Fruit fly (Drosophila melanogaster) whole organism, embryonic: Measurements from ENCODE around the gene RluA-1.

ENCODE experiments used
- BEAF-32 ChIP-seq: fragments of 200-800 bp; sonication (Bioruptor generic); optimal IDR thresholded peaks from 3 replicates; lab custom pipeline; 2017; ENCODE audit warnings: missing biosample characterization, missing genetic modification characterization, mild to moderate bottlenecking, moderate library complexity, missing genetic modification reagents
- C15 ChIP-seq: fragments of 200-800 bp; sonication (Bioruptor generic); IDR thresholded peaks from 3 replicates; pipeline ENCODE4 v1.3.6; 2022; ENCODE audit warnings: missing biosample characterization, missing genetic modification characterization
- CG10979 ChIP-seq: fragments of 200-800 bp; sonication (Bioruptor generic); optimal IDR thresholded peaks from 2 replicates; lab custom pipeline; 2018; ENCODE audit warnings: missing biosample characterization, mild to moderate bottlenecking, missing genetic modification characterization, moderate library complexity
- CG11247 ChIP-seq: fragments of 200-800 bp; sonication (Bioruptor generic); IDR thresholded peaks from 2 replicates; pipeline ENCODE4 v1.3.6; 2022; ENCODE audit warnings: missing biosample characterization, missing genetic modification characterization
- CG12391 ChIP-seq: fragments of 200-800 bp; sonication (Bioruptor generic); optimal IDR thresholded peaks from 3 replicates; lab custom pipeline; 2018; ENCODE audit warnings: missing biosample characterization, mild to moderate bottlenecking, missing genetic modification characterization, moderate library complexity
- CG12769 ChIP-seq: fragments of 200-800 bp; sonication (Bioruptor generic); optimal IDR thresholded peaks from 2 replicates; lab custom pipeline; 2019; ENCODE audit warnings: missing biosample characterization, mild to moderate bottlenecking, missing genetic modification characterization, moderate library complexity
- CG12942 ChIP-seq: fragments of 200-800 bp; sonication (Bioruptor generic); optimal IDR thresholded peaks from 3 replicates; lab custom pipeline; 2016; ENCODE audit warnings: missing biosample characterization, missing genetic modification characterization
- CG13123 ChIP-seq: fragments of 200-800 bp; sonication (Bioruptor generic); optimal IDR thresholded peaks from 2 replicates; lab custom pipeline; 2016; ENCODE audit warnings: missing biosample characterization, missing genetic modification characterization
- CG14860 ChIP-seq: fragments of 200-800 bp; sonication (Bioruptor generic); IDR thresholded peaks from 3 replicates; pipeline ENCODE4 v1.3.6; 2022; ENCODE audit warnings: missing biosample characterization, missing genetic modification characterization; ENCODE audit not compliant: partially characterized antibody
- CG15011 ChIP-seq: fragments of 200-800 bp; sonication (Bioruptor generic); optimal IDR thresholded peaks from 3 replicates; lab custom pipeline; 2018; ENCODE audit warnings: missing biosample characterization, mild to moderate bottlenecking, missing genetic modification characterization
- CG1529 ChIP-seq: fragments of 200-800 bp; sonication (Bioruptor generic); optimal IDR thresholded peaks from 3 replicates; lab custom pipeline; 2018; ENCODE audit warnings: missing biosample characterization, missing genetic modification characterization
- CG15514 ChIP-seq: fragments of 200-800 bp; sonication (Bioruptor generic); optimal IDR thresholded peaks from 3 replicates; lab custom pipeline; 2017; ENCODE audit warnings: missing biosample characterization, missing genetic modification characterization, mild to moderate bottlenecking, moderate library complexity, missing genetic modification reagents
- CG1603 ChIP-seq: fragments of 200-800 bp; sonication (Bioruptor generic); optimal IDR thresholded peaks from 2 replicates; lab custom pipeline; 2019; ENCODE audit warnings: missing biosample characterization, mild to moderate bottlenecking, missing genetic modification characterization, moderate library complexity
- CG18262 ChIP-seq: fragments of 200-800 bp; optimal IDR thresholded peaks from 3 replicates; lab custom pipeline; 2019; ENCODE audit warnings: missing biosample characterization, mild to moderate bottlenecking, missing genetic modification characterization, moderate library complexity
- CG2712 ChIP-seq: fragments of 200-800 bp; optimal IDR thresholded peaks from 3 replicates; lab custom pipeline; 2019; ENCODE audit warnings: missing biosample characterization, mild to moderate bottlenecking, missing genetic modification characterization, moderate library complexity
- CG2875 ChIP-seq: fragments of 200-800 bp; sonication (Bioruptor generic); optimal IDR thresholded peaks from 2 replicates; lab custom pipeline; 2017; ENCODE audit warnings: missing biosample characterization, mild to moderate bottlenecking, missing genetic modification characterization, missing genetic modification reagents
- CG2889 ChIP-seq: fragments of 200-800 bp; sonication (Bioruptor generic); IDR thresholded peaks from 3 replicates; pipeline ENCODE4 v1.3.6; 2022; ENCODE audit warnings: missing biosample characterization, missing genetic modification characterization
- CG32532 ChIP-seq: fragments of 200-800 bp; sonication (Bioruptor generic); IDR thresholded peaks from 2 replicates; pipeline ENCODE4 v1.3.6; 2022; ENCODE audit warnings: missing biosample characterization, missing genetic modification characterization
- CG6272 ChIP-seq: fragments of 200-800 bp; sonication (Bioruptor generic); IDR thresholded peaks from 2 replicates; pipeline ENCODE4 v1.3.6; 2022; ENCODE audit warnings: missing biosample characterization, missing genetic modification characterization
- CG7271 ChIP-seq: fragments of 200-800 bp; sonication (Bioruptor generic); optimal IDR thresholded peaks from 2 replicates; lab custom pipeline; 2018; ENCODE audit warnings: missing biosample characterization, mild to moderate bottlenecking, missing genetic modification characterization, moderate library complexity
- CG7372 ChIP-seq: fragments of 200-800 bp; sonication (Bioruptor generic); IDR thresholded peaks from 2 replicates; pipeline ENCODE4 v1.3.6; 2022; ENCODE audit warnings: missing biosample characterization, missing genetic modification characterization
- CG7556 ChIP-seq: fragments of 200-800 bp; sonication (Bioruptor generic); optimal IDR thresholded peaks from 2 replicates; lab custom pipeline; 2017; ENCODE audit warnings: missing biosample characterization, mild to moderate bottlenecking, missing genetic modification characterization
- CG7928 ChIP-seq: fragments of 200-800 bp; sonication (Bioruptor generic); optimal IDR thresholded peaks from 2 replicates; lab custom pipeline; 2017; ENCODE audit warnings: missing biosample characterization, mild to moderate bottlenecking, missing genetic modification characterization
- CG8478 ChIP-seq: fragments of >200 bp; optimal IDR thresholded peaks from 2 replicates; lab custom pipeline; 2018
- Dp ChIP-seq: fragments of 200-800 bp; sonication (Bioruptor generic); optimal IDR thresholded peaks from 2 replicates; lab custom pipeline; 2018; ENCODE audit warnings: missing biosample characterization, mild to moderate bottlenecking, missing genetic modification characterization, moderate library complexity
- E2f1 ChIP-seq: fragments of 200-800 bp; sonication (Bioruptor generic); IDR thresholded peaks from 2 replicates; pipeline ENCODE4 v1.3.6; 2022; ENCODE audit warnings: missing biosample characterization, missing genetic modification characterization
- HHEX ChIP-seq: fragments of 200-800 bp; sonication (Bioruptor generic); optimal IDR thresholded peaks from 3 replicates; lab custom pipeline; 2017; ENCODE audit warnings: missing biosample characterization, mild to moderate bottlenecking, missing genetic modification characterization, missing genetic modification reagents
- HmgD ChIP-seq: fragments of 200-800 bp; sonication (Bioruptor generic); optimal IDR thresholded peaks from 3 replicates; lab custom pipeline; 2016; ENCODE audit warnings: missing biosample characterization, missing genetic modification characterization
- Hr39 ChIP-seq: fragments of >200 bp; optimal IDR thresholded peaks from 2 replicates; lab custom pipeline; 2017
- Meics ChIP-seq: fragments of 200-800 bp; sonication (Bioruptor generic); optimal IDR thresholded peaks from 2 replicates; lab custom pipeline; 2017; ENCODE audit warnings: missing biosample characterization, mild to moderate bottlenecking, missing genetic modification characterization
- NK7.1 ChIP-seq: fragments of 200-800 bp; sonication (Bioruptor generic); optimal IDR thresholded peaks from 3 replicates; lab custom pipeline; 2016; ENCODE audit warnings: missing biosample characterization, missing genetic modification characterization
- Neu2 ChIP-seq: fragments of 200-800 bp; sonication (Bioruptor generic); optimal IDR thresholded peaks from 3 replicates; lab custom pipeline; 2016; ENCODE audit warnings: missing biosample characterization, missing genetic modification characterization, borderline replicate concordance
- Nf-YA ChIP-seq: fragments of 200-800 bp; sonication (Bioruptor generic); IDR thresholded peaks from 2 replicates; pipeline ENCODE4 v1.3.6; 2022; ENCODE audit warnings: missing biosample characterization, missing genetic modification characterization
- NfI ChIP-seq: fragments of 200-800 bp; sonication (Bioruptor generic); optimal IDR thresholded peaks from 3 replicates; lab custom pipeline; 2018; ENCODE audit warnings: missing biosample characterization, mild to moderate bottlenecking, missing genetic modification characterization, moderate library complexity
- Opbp ChIP-seq: fragments of 200-800 bp; sonication (Bioruptor generic); IDR thresholded peaks from 3 replicates; pipeline ENCODE4 v1.3.6; 2022; ENCODE audit warnings: missing biosample characterization, missing genetic modification characterization; ENCODE audit not compliant: partially characterized antibody
- ato ChIP-seq: fragments of 200-800 bp; sonication (Bioruptor generic); IDR thresholded peaks from 2 replicates; pipeline ENCODE4 v1.3.6; 2022; ENCODE audit warnings: missing biosample characterization, missing genetic modification characterization; ENCODE audit not compliant: partially characterized antibody
- dati ChIP-seq: fragments of 200-800 bp; sonication (Bioruptor generic); IDR thresholded peaks from 2 replicates; pipeline ENCODE4 v1.3.6; 2022; ENCODE audit warnings: missing biosample characterization, missing genetic modification characterization
- dmrt11E ChIP-seq: fragments of 200-800 bp; sonication (Bioruptor generic); optimal IDR thresholded peaks from 3 replicates; lab custom pipeline; 2018; ENCODE audit warnings: missing biosample characterization, mild to moderate bottlenecking, missing genetic modification characterization, moderate library complexity
- en ChIP-seq: fragments of 200-800 bp; sonication (Bioruptor generic); optimal IDR thresholded peaks from 2 replicates; lab custom pipeline; 2016; ENCODE audit warnings: missing biosample characterization, missing genetic modification characterization
- hth ChIP-seq: fragments of >200 bp; optimal IDR thresholded peaks from 2 replicates; lab custom pipeline; 2017; ENCODE audit warnings: inconsistent platforms
- pita ChIP-seq: fragments of 200-800 bp; sonication (Bioruptor generic); optimal IDR thresholded peaks from 2 replicates; lab custom pipeline; 2017; ENCODE audit warnings: missing biosample characterization, mild to moderate bottlenecking, missing genetic modification characterization
- seq ChIP-seq: fragments of 200-800 bp; sonication (Bioruptor generic); IDR thresholded peaks from 2 replicates; pipeline ENCODE4 v1.3.6; 2022; ENCODE audit warnings: missing biosample characterization, missing genetic modification characterization
- slbo ChIP-seq: fragments of 200-800 bp; sonication (Bioruptor generic); IDR thresholded peaks from 2 replicates; pipeline ENCODE4 v1.3.6; 2022; ENCODE audit warnings: missing biosample characterization, missing genetic modification characterization
- sna ChIP-seq: fragments of 200-800 bp; sonication (Bioruptor generic); IDR thresholded peaks from 2 replicates; pipeline ENCODE4 v1.3.6; 2022; ENCODE audit warnings: missing biosample characterization, missing genetic modification characterization; ENCODE audit not compliant: partially characterized antibody
- stc ChIP-seq: fragments of 200-800 bp; sonication (Bioruptor generic); IDR thresholded peaks from 2 replicates; pipeline ENCODE4 v1.3.6; 2022; ENCODE audit warnings: missing biosample characterization, missing genetic modification characterization
- sug ChIP-seq: fragments of 200-800 bp; optimal IDR thresholded peaks from 2 replicates; lab custom pipeline; 2019; ENCODE audit warnings: missing biosample characterization, mild to moderate bottlenecking, missing genetic modification characterization, moderate library complexity
- tap ChIP-seq: fragments of 200-800 bp; optimal IDR thresholded peaks from 3 replicates; lab custom pipeline; 2019; ENCODE audit warnings: missing biosample characterization, mild to moderate bottlenecking, missing genetic modification characterization, moderate library complexity
- tx ChIP-seq: fragments of 200-800 bp; sonication (Bioruptor generic); optimal IDR thresholded peaks from 2 replicates; lab custom pipeline; 2016; ENCODE audit warnings: missing biosample characterization, missing genetic modification characterization
- unc-4 ChIP-seq: fragments of 200-800 bp; sonication (Bioruptor generic); IDR thresholded peaks from 2 replicates; pipeline ENCODE4 v1.3.6; 2022; ENCODE audit warnings: missing biosample characterization, missing genetic modification characterization; ENCODE audit not compliant: partially characterized antibody

RluA-1 gene

DNA sequence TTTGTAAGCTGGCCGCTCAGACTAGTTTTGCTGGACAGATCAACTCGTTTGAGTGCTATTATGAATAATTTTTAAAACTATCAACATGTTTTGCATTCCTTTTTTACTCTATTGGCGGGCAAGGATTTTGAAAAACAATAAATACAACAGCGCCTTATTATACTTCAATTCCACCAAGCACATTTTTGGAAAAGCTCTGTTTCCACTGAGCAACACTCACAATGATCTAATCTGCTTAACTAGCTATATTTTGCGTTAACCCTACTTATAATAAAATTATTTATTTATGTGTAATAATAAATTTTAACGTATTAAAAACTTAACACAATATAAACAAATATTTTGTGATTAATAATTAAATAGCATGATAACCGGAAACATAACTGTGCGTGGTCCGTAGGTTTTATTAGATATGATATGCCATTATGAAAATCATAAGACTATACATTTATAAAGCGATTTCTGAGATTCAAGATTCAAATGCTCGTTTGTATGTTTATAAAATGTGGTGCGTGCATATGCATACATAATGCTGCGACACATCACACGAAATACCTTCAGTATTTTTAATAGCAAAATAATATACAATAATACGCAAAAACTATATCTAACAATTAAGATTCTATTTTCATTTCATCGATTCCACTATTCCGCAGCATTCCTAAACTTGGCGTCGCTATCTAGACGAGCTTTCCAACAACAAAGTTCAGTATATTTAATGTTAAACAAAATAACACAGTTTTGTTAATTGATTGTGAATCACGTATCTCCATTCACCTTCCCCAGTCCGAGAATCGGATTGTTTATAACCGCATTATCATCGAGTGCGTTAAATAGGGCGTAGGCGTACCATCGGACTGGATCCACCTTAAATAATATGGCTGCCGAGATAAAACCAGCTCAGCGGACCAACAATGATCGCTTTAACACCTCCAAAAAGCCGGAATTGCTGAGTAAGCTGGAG, 51.2 kb downstream of the RluA-1 start, which contains the start of the genes pie and Wdfy2 (continued):
- TF ChIP-seq CG15514 (GFP tag; lab: Kevin White, UChicago) (peak; percentile 22), tx (GFP tag; lab: Kevin White, UChicago) (no peak), unc-4 (GFP tag; lab: Robert Waterston, UW) (no peak), Hr39 (lab: Kevin White, UChicago) (no peak), seq (GFP tag; lab: Robert Waterston, UW) (no peak), Neu2 (GFP tag; lab: Kevin White, UChicago) (no peak), Dp (peak; percentile 73), NfI (GFP tag; lab: Kevin White, UChicago) (no peak), CG7556 (GFP tag; lab: Kevin White, UChicago) (no peak), dati (GFP tag; lab: Robert Waterston, UW) (no peak), E2f1 (GFP tag; lab: Robert Waterston, UW) (no peak), CG2889 (GFP tag; lab: Robert Waterston, UW) (no peak), CG13123 (GFP tag; lab: Kevin White, UChicago) (no peak), stc (GFP tag; lab: Robert Waterston, UW) (no peak), HHEX (no peak), tap (tag; lab: Kevin White, UChicago) (no peak), CG12391 (tag; lab: Kevin White, UChicago) (peak; percentile 9), CG7271 (tag; lab: Kevin White, UChicago) (no peak), CG1603 (tag; lab: Kevin White, UChicago) (peak; percentile 99), CG2875 (no peak), CG7372 (GFP tag; lab: Robert Waterston, UW) (no peak), hth (lab: Kevin White, UChicago) (no peak), CG18262 (tag; lab: Kevin White, UChicago) (peak; percentile 31), CG12769 (tag; lab: Kevin White, UChicago) (no peak), dmrt11E (tag; lab: Kevin White, UChicago) (peak; percentile 8), C15 (GFP tag; lab: Robert Waterston, UW) (no peak), CG11247 (GFP tag; lab: Robert Waterston, UW) (no peak), CG1529 (no peak), ato (no peak), sna (GFP tag; lab: Robert Waterston, UW) (no peak), CG14860 (GFP tag; lab: Robert Waterston, UW) (no peak), CG10979 (no peak), sug (no peak), CG8478 (lab: Kevin White, UChicago) (no peak), slbo (GFP tag; lab: Robert Waterston, UW) (0 out of 2 replicates have a peak, but pooled peaks have one; percentile 22), Opbp (GFP tag; lab: Robert Waterston, UW) (no peak), HmgD (GFP tag; lab: Kevin White, UChicago) (no peak), pita (GFP tag; lab: Kevin White, UChicago) (no peak), CG15011 (GFP tag; lab: Kevin White, UChicago) (no peak), en (no peak), Nf-YA (no peak), Meics (no peak), CG32532 (no peak), BEAF-32 (GFP tag; lab: Kevin White, UChicago) (no peak), CG2712 (tag; lab: Kevin White, UChicago) (peak; percentile 21), CG6272 (no peak), CG12942 (no peak), CG7928 (no peak), NK7.1 (GFP tag; lab: Kevin White, UChicago) (no peak)
